Fruit fly (Drosophila melanogaster) whole organism, prepupa: ENCODE results near the gene Ts.

Source experiments
- CG10631 ChIP-seq: fragments of 200-800 bp; sonication (Bioruptor generic); optimal IDR thresholded peaks from 2 replicates; lab custom pipeline; 2016; ENCODE audit warnings: missing biosample characterization, missing genetic modification characterization
- CG10669 ChIP-seq: fragments of 200-800 bp; sonication (Bioruptor generic); optimal IDR thresholded peaks from 3 replicates; lab custom pipeline; 2018; ENCODE audit warnings: missing biosample characterization, mild to moderate bottlenecking, missing genetic modification characterization, moderate library complexity
- CG11294 ChIP-seq: fragments of 200-800 bp; sonication (Bioruptor generic); IDR thresholded peaks from 2 replicates; pipeline ENCODE4 v1.3.6; 2022; ENCODE audit warnings: missing biosample characterization, missing genetic modification characterization
- CG11762 ChIP-seq: fragments of 200-800 bp; sonication (Bioruptor generic); optimal IDR thresholded peaks from 3 replicates; lab custom pipeline; 2016; ENCODE audit warnings: missing biosample characterization, missing genetic modification characterization; ENCODE audit not compliant: insufficient read depth
- CG15336 ChIP-seq: fragments of 200-800 bp; sonication (Bioruptor generic); IDR thresholded peaks from 2 replicates; pipeline ENCODE4 v1.3.6; 2022; ENCODE audit warnings: missing biosample characterization, missing genetic modification characterization
- CG31627 ChIP-seq: fragments of 200-800 bp; sonication (Bioruptor generic); optimal IDR thresholded peaks from 3 replicates; lab custom pipeline; 2016; ENCODE audit warnings: missing biosample characterization, missing genetic modification characterization
- CG32006 ChIP-seq: fragments of 200-800 bp; sonication (Bioruptor generic); optimal IDR thresholded peaks from 3 replicates; lab custom pipeline; 2017; ENCODE audit warnings: missing biosample characterization, mild to moderate bottlenecking, missing genetic modification characterization
- CG3919 ChIP-seq: fragments of 200-800 bp; sonication (Bioruptor generic); optimal IDR thresholded peaks from 3 replicates; lab custom pipeline; 2016; ENCODE audit warnings: missing biosample characterization, missing genetic modification characterization
- CG6163 ChIP-seq: fragments of 200-800 bp; sonication (Bioruptor generic); IDR thresholded peaks from 3 replicates; pipeline ENCODE4 v1.3.6; 2022; ENCODE audit warnings: missing biosample characterization, missing genetic modification characterization
- CG6792 ChIP-seq: fragments of 200-800 bp; sonication (Bioruptor generic); optimal IDR thresholded peaks from 3 replicates; lab custom pipeline; 2016; ENCODE audit warnings: missing biosample characterization, missing genetic modification characterization
- CG6808 ChIP-seq: fragments of 200-800 bp; sonication (Bioruptor generic); optimal IDR thresholded peaks from 3 replicates; lab custom pipeline; 2017; ENCODE audit warnings: missing biosample characterization, missing genetic modification characterization, mild to moderate bottlenecking, moderate library complexity, missing genetic modification reagents
- CG6854 ChIP-seq: fragments of 200-800 bp; sonication (Bioruptor generic); optimal IDR thresholded peaks from 2 replicates; lab custom pipeline; 2017; ENCODE audit warnings: missing biosample characterization, mild to moderate bottlenecking, missing genetic modification characterization
- CG7368 ChIP-seq: fragments of 200-800 bp; sonication (Bioruptor generic); optimal IDR thresholded peaks from 3 replicates; lab custom pipeline; 2016; ENCODE audit warnings: missing biosample characterization, missing genetic modification characterization
- CG8119 ChIP-seq: fragments of 200-800 bp; sonication (Bioruptor generic); IDR thresholded peaks from 3 replicates; pipeline ENCODE4 v1.3.6; 2022; ENCODE audit warnings: missing biosample characterization, missing genetic modification characterization
- CG8319 ChIP-seq: fragments of 200-800 bp; sonication (Bioruptor generic); optimal IDR thresholded peaks from 3 replicates; lab custom pipeline; 2016; ENCODE audit warnings: missing biosample characterization, missing genetic modification characterization
- CG9139 ChIP-seq: fragments of 200-800 bp; sonication (Bioruptor generic); optimal IDR thresholded peaks from 3 replicates; lab custom pipeline; 2017; ENCODE audit warnings: missing biosample characterization, mild to moderate bottlenecking, missing genetic modification characterization
- Eip75B ChIP-seq: fragments of 200-800 bp; sonication (Bioruptor generic); optimal IDR thresholded peaks from 3 replicates; lab custom pipeline; 2016; ENCODE audit warnings: missing biosample characterization, missing genetic modification characterization
- Eip78C ChIP-seq: fragments of 200-800 bp; sonication (Bioruptor generic); peaks from one replicate; lab custom pipeline; 2016; ENCODE audit warnings: missing biosample characterization, missing genetic modification characterization
- Eip93F ChIP-seq: fragments of 200-800 bp; sonication (Bioruptor generic); optimal IDR thresholded peaks from 2 replicates; lab custom pipeline; 2016; ENCODE audit warnings: missing biosample characterization, mild to moderate bottlenecking, missing genetic modification characterization
- Gug ChIP-seq: fragments of 200-800 bp; sonication (Bioruptor generic); IDR thresholded peaks from 2 replicates; pipeline ENCODE4 v1.3.6; 2022; ENCODE audit warnings: missing biosample characterization, missing genetic modification characterization
- Hr39 ChIP-seq: fragments of 200-800 bp; sonication (Bioruptor generic); optimal IDR thresholded peaks from 2 replicates; lab custom pipeline; 2016; ENCODE audit warnings: missing biosample characterization, missing genetic modification characterization
- Hr4 ChIP-seq: fragments of 200-800 bp; sonication (Bioruptor generic); optimal IDR thresholded peaks from 3 replicates; lab custom pipeline; 2016; ENCODE audit warnings: missing biosample characterization, missing genetic modification characterization
- Lpt ChIP-seq: fragments of 200-800 bp; sonication (Bioruptor generic); optimal IDR thresholded peaks from 3 replicates; lab custom pipeline; 2016; ENCODE audit warnings: missing biosample characterization, missing genetic modification characterization
- Met ChIP-seq: fragments of 200-800 bp; sonication (Bioruptor generic); optimal IDR thresholded peaks from 3 replicates; lab custom pipeline; 2016; ENCODE audit warnings: missing biosample characterization, missing genetic modification characterization
- OdsH ChIP-seq: fragments of 200-800 bp; sonication (Bioruptor generic); optimal IDR thresholded peaks from 3 replicates; lab custom pipeline; 2016; ENCODE audit warnings: missing biosample characterization, missing genetic modification characterization
- Smox ChIP-seq: fragments of 200-800 bp; sonication (Bioruptor generic); optimal IDR thresholded peaks from 3 replicates; lab custom pipeline; 2016; ENCODE audit warnings: missing biosample characterization, missing genetic modification characterization
- Sox102F ChIP-seq: fragments of 200-800 bp; sonication (Bioruptor generic); optimal IDR thresholded peaks from 2 replicates; lab custom pipeline; 2016; ENCODE audit warnings: missing biosample characterization, mild to moderate bottlenecking, missing genetic modification characterization
- Sox14 ChIP-seq: fragments of 200-800 bp; sonication (Bioruptor generic); optimal IDR thresholded peaks from 3 replicates; lab custom pipeline; 2016; ENCODE audit warnings: missing biosample characterization, missing genetic modification characterization
- Sox15 ChIP-seq: fragments of 200-800 bp; sonication (Bioruptor generic); optimal IDR thresholded peaks from 3 replicates; lab custom pipeline; 2016; ENCODE audit warnings: missing biosample characterization, missing genetic modification characterization
- acj6 ChIP-seq: fragments of 200-800 bp; sonication (Bioruptor generic); optimal IDR thresholded peaks from 3 replicates; lab custom pipeline; 2016; ENCODE audit warnings: missing biosample characterization, missing genetic modification characterization
- cyc ChIP-seq: fragments of 200-800 bp; sonication (Bioruptor generic); optimal IDR thresholded peaks from 3 replicates; lab custom pipeline; 2016; ENCODE audit warnings: missing biosample characterization, missing genetic modification characterization
- dac ChIP-seq: fragments of 200-800 bp; sonication (Bioruptor generic); optimal IDR thresholded peaks from 2 replicates; lab custom pipeline; 2017; ENCODE audit warnings: missing biosample characterization, mild to moderate bottlenecking, missing genetic modification characterization
- dsx ChIP-seq: fragments of 200-800 bp; optimal IDR thresholded peaks from 3 replicates; lab custom pipeline; 2019; ENCODE audit warnings: missing biosample characterization, mild to moderate bottlenecking, missing genetic modification characterization, moderate library complexity; ENCODE audit not compliant: poor library complexity, severe bottlenecking
- eg ChIP-seq: fragments of 200-800 bp; sonication (Bioruptor generic); IDR thresholded peaks from 3 replicates; pipeline ENCODE4 v1.3.6; 2022; ENCODE audit warnings: missing biosample characterization, missing genetic modification characterization
- esn ChIP-seq: fragments of 200-800 bp; sonication (Bioruptor generic); optimal IDR thresholded peaks from 2 replicates; lab custom pipeline; 2016; ENCODE audit warnings: missing biosample characterization, mild to moderate bottlenecking, missing genetic modification characterization, moderate library complexity
- fd59A ChIP-seq: fragments of 200-800 bp; sonication (Bioruptor generic); optimal IDR thresholded peaks from 2 replicates; lab custom pipeline; 2017; ENCODE audit warnings: missing biosample characterization, mild to moderate bottlenecking, missing genetic modification characterization, missing genetic modification reagents
- fkh ChIP-seq: fragments of 200-800 bp; sonication (Bioruptor generic); optimal IDR thresholded peaks from 3 replicates; lab custom pipeline; 2017; ENCODE audit warnings: missing biosample characterization, mild to moderate bottlenecking, missing genetic modification characterization, moderate library complexity
- lz ChIP-seq: fragments of 200-800 bp; sonication (Bioruptor generic); optimal IDR thresholded peaks from 3 replicates; lab custom pipeline; 2016; ENCODE audit warnings: missing biosample characterization, missing genetic modification characterization
- net ChIP-seq: fragments of 200-800 bp; sonication (Bioruptor generic); optimal IDR thresholded peaks from 3 replicates; lab custom pipeline; 2016; ENCODE audit warnings: missing biosample characterization, missing genetic modification characterization
- pdm3 ChIP-seq: fragments of 200-800 bp; sonication (Bioruptor generic); optimal IDR thresholded peaks from 3 replicates; lab custom pipeline; 2016; ENCODE audit warnings: missing biosample characterization, missing genetic modification characterization
- salr ChIP-seq, 2 experiments: fragments of 200-800 bp; sonication (Bioruptor generic); optimal IDR thresholded peaks; 3 replicates each; lab custom pipeline; 2016 to 2018; ENCODE audit warnings: missing biosample characterization in 2 of 2, missing genetic modification characterization in 2 of 2, mild to moderate bottlenecking in 1 of 2
- spab ChIP-seq: fragments of 200-800 bp; sonication (Bioruptor generic); optimal IDR thresholded peaks from 2 replicates; lab custom pipeline; 2017; ENCODE audit warnings: missing biosample characterization, mild to moderate bottlenecking, missing genetic modification characterization, missing genetic modification reagents
- ss ChIP-seq, 2 experiments: fragments of 200-800 bp; sonication (Bioruptor generic); optimal IDR thresholded peaks; 2 replicates in 1 of 2; 3 replicates in 1 of 2; lab custom pipeline; 2017 to 2018; ENCODE audit warnings: mild to moderate bottlenecking in 2 of 2, missing biosample characterization in 2 of 2, missing genetic modification characterization in 2 of 2, moderate library complexity in 1 of 2
- svp ChIP-seq: fragments of 200-800 bp; sonication (Bioruptor generic); peaks from one replicate; lab custom pipeline; 2016; ENCODE audit warnings: missing biosample characterization, missing genetic modification characterization
- vri ChIP-seq: fragments of 200-800 bp; sonication (Bioruptor generic); optimal IDR thresholded peaks from 3 replicates; lab custom pipeline; 2016; ENCODE audit warnings: missing biosample characterization, mild to moderate bottlenecking, missing genetic modification characterization

Ts gene

dm6 chr2L:2931555-2932131 is 37.8 kb downstream of the Ts start (continued):
- TF ChIP-seq Gug (no peak), cyc (GFP tag; lab: Kevin White, UChicago) (peak; percentile 31), vri (GFP tag; lab: Kevin White, UChicago) (no peak), CG15336 (GFP tag; lab: Robert Waterston, UW) (no peak), fkh (GFP tag; lab: Kevin White, UChicago) (peak; percentile 32), CG8319 (GFP tag; lab: Kevin White, UChicago) (peak; percentile 5), acj6 (peak; percentile 53), Sox14 (GFP tag; lab: Kevin White, UChicago) (peak; percentile 80), CG11294 (GFP tag; lab: Robert Waterston, UW) (0 out of 2 replicates have a peak, but pooled peaks have one; percentile 8), CG6792 (GFP tag; lab: Kevin White, UChicago) (peak; percentile 50), Sox15 (GFP tag; lab: Kevin White, UChicago) (no peak), dac (no peak), eg (GFP tag; lab: Robert Waterston, UW) (no peak), spab (GFP tag; lab: Kevin White, UChicago) (peak; percentile 75), CG6854 (no peak), CG8119 (GFP tag; lab: Robert Waterston, UW) (peak; percentile 43; the same call in 1 of the 3 replicates), dsx (GFP tag; lab: Kevin White, UChicago) (peak; percentile 87), net (GFP tag; lab: Kevin White, UChicago) (no peak), CG11762 (GFP tag; lab: Kevin White, UChicago) (peak; percentile 29), CG32006 (peak; percentile 70), salr (GFP tag; optimal IDR thresholded peaks at IDR 0.05; lab: Kevin White, UChicago) (peak; percentile 27 to 64), Hr4 (no peak), Hr39 (GFP tag; lab: Kevin White, UChicago) (peak; percentile 52), CG10669 (GFP tag; lab: Kevin White, UChicago) (peak; percentile 82), svp (GFP tag; lab: Kevin White, UChicago) (peak; percentile 80), esn (GFP tag; lab: Kevin White, UChicago) (peak; percentile 70), CG10631 (GFP tag; lab: Kevin White, UChicago) (peak; percentile 68), CG31627 (GFP tag; lab: Kevin White, UChicago) (peak; percentile 29), Met (peak; percentile 72), CG7368 (GFP tag; lab: Kevin White, UChicago) (peak; percentile 24), ss (GFP tag; optimal IDR thresholded peaks at IDR 0.05; lab: Kevin White, UChicago) (peak; percentile 77 to 85), OdsH (GFP tag; lab: Kevin White, UChicago) (peak; percentile 43)

- TF ChIP-seq CG10631 (GFP tag; lab: Kevin White, UChicago): no peak
- TF ChIP-seq fd59A: no peak
- TF ChIP-seq CG31627 (GFP tag; lab: Kevin White, UChicago): no peak
- no peak for TF ChIP-seq Eip75B
- no peak for TF ChIP-seq Sox102F (GFP tag; lab: Kevin White, UChicago)
- no peak for TF ChIP-seq Lpt
- TF ChIP-seq Met: no peak
- no peak for TF ChIP-seq Eip78C (GFP tag; lab: Kevin White, UChicago)
- no peak for TF ChIP-seq Eip93F (GFP tag; lab: Kevin White, UChicago)
Observed at dm6 chr2L:2930646-2931045, 38.8 kb downstream of the Ts start.

dm6 chr2L:2924266-2924801 is 45.1 kb downstream of the Ts start:
- TF ChIP-seq pdm3 (GFP tag; lab: Kevin White, UChicago) (peak; percentile 80), CG6854 (peak; percentile 93), salr (GFP tag; optimal IDR thresholded peaks at IDR 0.05; lab: Kevin White, UChicago) (peak; percentile 72 to 93), cyc (GFP tag; lab: Kevin White, UChicago) (peak; percentile 1), Sox15 (GFP tag; lab: Kevin White, UChicago) (no peak), CG6792 (GFP tag; lab: Kevin White, UChicago) (peak; percentile 62), CG6808 (peak; percentile 98), CG9139 (GFP tag; lab: Kevin White, UChicago) (peak; percentile 99), svp (GFP tag; lab: Kevin White, UChicago) (peak; percentile 84), ss (GFP tag; optimal IDR thresholded peaks at IDR 0.05; lab: Kevin White, UChicago) (peak; percentile 98 to 99), Lpt (peak; percentile 93), CG15336 (GFP tag; lab: Robert Waterston, UW) (peak; percentile 98), CG11294 (GFP tag; lab: Robert Waterston, UW) (peak; percentile 62; the same call in 1 of the 2 replicates), CG3919 (GFP tag; lab: Kevin White, UChicago) (peak; percentile 72), Gug (peak; percentile 85), CG10631 (GFP tag; lab: Kevin White, UChicago) (peak; percentile 67), Smox (GFP tag; lab: Kevin White, UChicago) (peak; percentile 50), acj6 (peak; percentile 63), CG6163 (GFP tag; lab: Robert Waterston, UW) (peak; percentile 99), Eip78C (GFP tag; lab: Kevin White, UChicago) (peak; percentile 91), lz (GFP tag; lab: Kevin White, UChicago) (peak; percentile 26), CG11762 (GFP tag; lab: Kevin White, UChicago) (peak; percentile 84), CG8319 (GFP tag; lab: Kevin White, UChicago) (peak; percentile 64)
